Fruit fly (Drosophila melanogaster) S2 (cell line): Measurements from ENCODE around the gene Pgam5.

Source experiments
- CG8478 ChIP-seq: fragments of >200 bp; optimal IDR thresholded peaks from 2 replicates; lab custom pipeline; 2018
- CTCF ChIP-seq, 2 experiments: fragments of >200 bp; optimal IDR thresholded peaks; 2 replicates each; lab custom pipeline; 2018

DNA sequence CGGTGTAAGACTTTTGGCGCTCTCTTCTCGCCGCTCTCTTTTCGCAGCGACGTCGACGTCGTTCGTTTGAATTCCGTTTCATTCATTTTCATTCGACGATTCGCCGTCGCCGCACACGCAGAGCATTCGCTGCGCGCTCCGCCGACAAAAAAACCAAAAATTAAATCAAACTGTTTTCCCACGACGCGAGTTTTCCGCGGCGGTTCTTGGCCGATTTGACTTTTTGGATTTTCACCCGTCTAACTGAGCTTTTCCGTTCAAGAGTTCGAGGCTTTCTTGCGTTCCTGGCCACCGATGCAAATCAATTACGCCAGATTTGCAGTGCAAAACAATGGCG, 42.2 kb downstream of the Pgam5 start:
- no peak for TF ChIP-seq CG8478 (lab: Kevin White, UChicago)
- no peak for TF ChIP-seq CTCF (optimal IDR thresholded peaks at IDR 0.05; lab: Kevin White, UChicago)
